Worm (Caenorhabditis elegans): ENCODE data around the gene bus-8B.

The bus-8B gene

ce11 chrX:5475164-5475576 lies 18.0 kb upstream of the bus-8B start (continued):
- TF ChIP-seq rpc-1 (optimal IDR thresholded peaks at IDR 0.05), result no peak
- no peak for TF ChIP-seq rpc-1 (tag; optimal IDR thresholded peaks at IDR 0.05)
- TF ChIP-seq lin-40 (tag; optimal IDR thresholded peaks at IDR 0.05), result peak; percentile 29
- TF ChIP-seq ZK185.1 (tag; optimal IDR thresholded peaks at IDR 0.05; ENCODE audit: poor library complexity, severe bottlenecking), result peak; percentile 9
- no peak for TF ChIP-seq F39B2.1 (GFP tag; IDR thresholded peaks at IDR 0.05)
- peak; percentile 11 for TF ChIP-seq madf-10 (tag; optimal IDR thresholded peaks at IDR 0.05)
- TF ChIP-seq nfya-1 (tag; optimal IDR thresholded peaks at IDR 0.05; ENCODE audit: borderline replicate concordance, insufficient read depth), result no peak
- no peak for TF ChIP-seq sdz-38 (tag; optimal IDR thresholded peaks at IDR 0.05)
- 0 out of 2 replicates have a peak, but pooled peaks have one; percentile 48 for TF ChIP-seq nfyb-1 (GFP tag; IDR thresholded peaks at IDR 0.05)
- no peak for TF ChIP-seq somi-1 (GFP tag; optimal IDR thresholded peaks at IDR 0.05)
- TF ChIP-seq repo-1 (tag; optimal IDR thresholded peaks at IDR 0.05), result peak; percentile 18
- TF ChIP-seq let-526 (GFP tag; IDR thresholded peaks at IDR 0.05), result no peak
- TF ChIP-seq sea-2 (GFP tag; IDR thresholded peaks at IDR 0.05), result no peak
- TF ChIP-seq Y53F4B.3 (GFP tag; IDR thresholded peaks at IDR 0.05), result no peak
- no peak for TF ChIP-seq snpc-3.4 (tag; optimal IDR thresholded peaks at IDR 0.05)
- peak; percentile 61; the same call in 1 of the 2 replicates for TF ChIP-seq ekl-4 (GFP tag; IDR thresholded peaks at IDR 0.05)
- no peak for TF ChIP-seq mes-4 (tag; optimal IDR thresholded peaks at IDR 0.05)
- peak; percentile 38; the same call in 1 of the 2 replicates for TF ChIP-seq hmg-1.2 (GFP tag; IDR thresholded peaks at IDR 0.05)
- TF ChIP-seq tbp1 (GFP tag; optimal IDR thresholded peaks at IDR 0.05), result peak; percentile 14
- peak; percentile 30 for TF ChIP-seq gei-17 (GFP tag; optimal IDR thresholded peaks at IDR 0.05)
- peak; percentile 41; the same call in 1 of the 2 replicates for TF ChIP-seq rcor-1 (GFP tag; IDR thresholded peaks at IDR 0.05)
- TF ChIP-seq zfh-2 (GFP tag; conservative IDR thresholded peaks at IDR 0.05), result peak; percentile 88
- TF ChIP-seq snpc-4 (GFP tag; optimal IDR thresholded peaks at IDR 0.05), result no peak
- TF ChIP-seq snpc-4 (tag; optimal IDR thresholded peaks at IDR 0.05), result peak in 2 of 4 experiments; percentile 24
- no peak for TF ChIP-seq attf-5 (GFP tag; optimal IDR thresholded peaks at IDR 0.05)
- no peak for TF ChIP-seq ztf-25 (GFP tag; IDR thresholded peaks at IDR 0.05)
- 0 out of 2 replicates have a peak, but pooled peaks have one; percentile 26 for TF ChIP-seq hmg-20 (GFP tag; IDR thresholded peaks at IDR 0.05)
- peak; percentile 34; the same call in 1 of the 2 replicates for TF ChIP-seq mcd-1 (GFP tag; IDR thresholded peaks at IDR 0.05)
- no peak for TF ChIP-seq zim-3 (tag; optimal IDR thresholded peaks at IDR 0.05)
- no peak for TF ChIP-seq bed-1 (GFP tag; IDR thresholded peaks at IDR 0.05)
- TF ChIP-seq dox-1 (GFP tag; IDR thresholded peaks at IDR 0.05), result peak; percentile 72; the same call in 1 of the 2 replicates
- TF ChIP-seq K12H6.12 (tag; optimal IDR thresholded peaks at IDR 0.05), result peak; percentile 21
- peak; percentile 17 for TF ChIP-seq unc-62 (GFP tag; optimal IDR thresholded peaks at IDR 0.05)

- 0 out of 2 replicates have a peak, but pooled peaks have one; percentile 11 for TF ChIP-seq let-526 (GFP tag; IDR thresholded peaks at IDR 0.05)
- 0 out of 2 replicates have a peak, but pooled peaks have one; percentile 18 for TF ChIP-seq dox-1 (GFP tag; IDR thresholded peaks at IDR 0.05)
- TF ChIP-seq nhr-80 (tag; optimal IDR thresholded peaks at IDR 0.05), result peak; percentile 64
- TF ChIP-seq egl-18 (GFP tag; IDR thresholded peaks at IDR 0.05), result no peak
- TF ChIP-seq D2030.7 (GFP tag; IDR thresholded peaks at IDR 0.05), result no peak
Measured at ce11 chrX:5476357-5476756, 16.8 kb upstream of the bus-8B start.

ce11 chrX:5477597-5477996 lies 15.5 kb upstream of the bus-8B start:
- TF ChIP-seq tbx-9 (tag; optimal IDR thresholded peaks at IDR 0.05; ENCODE audit: borderline replicate concordance) (no peak), rcor-1 (GFP tag; IDR thresholded peaks at IDR 0.05) (no peak), nhr-120 (GFP tag; IDR thresholded peaks at IDR 0.05) (0 out of 2 replicates have a peak, but pooled peaks have one; percentile 8)

Data from whole organism, young adult.